Fruit fly (Drosophila melanogaster): ENCODE results near the gene MED25.

DNA sequence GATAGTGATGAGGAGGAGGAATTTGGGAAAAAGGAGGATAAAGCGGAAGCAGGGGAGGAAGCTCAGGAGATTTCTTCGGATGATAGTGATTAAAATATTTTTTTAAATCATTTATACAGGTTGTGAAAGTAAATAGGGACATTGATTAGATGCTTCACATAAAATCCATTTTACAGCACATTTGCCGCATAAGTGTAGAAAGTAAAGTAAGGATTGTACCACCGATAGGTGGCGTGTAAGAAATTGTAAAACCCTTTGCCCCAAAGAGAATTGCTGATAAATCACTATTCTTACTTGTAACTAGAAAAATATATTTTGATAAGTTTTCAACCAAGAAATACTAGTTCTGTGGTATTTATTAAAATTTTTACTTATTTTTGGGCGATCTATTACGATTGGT, 50.2 kb downstream of the MED25 start:
- no peak for TF ChIP-seq psq (optimal IDR thresholded peaks at IDR 0.05)
- TF ChIP-seq CG8478 (optimal IDR thresholded peaks at IDR 0.05), result no peak
- no peak for TF ChIP-seq EcR (GFP tag; optimal IDR thresholded peaks at IDR 0.05)
- no peak for TF ChIP-seq usp (GFP tag; optimal IDR thresholded peaks at IDR 0.05)
- TF ChIP-seq Dll (optimal IDR thresholded peaks at IDR 0.05), result no peak
- no peak for TF ChIP-seq pan (optimal IDR thresholded peaks at IDR 0.05)
